Fruit fly (Drosophila melanogaster) whole organism, embryonic: ENCODE results near the gene CG18749.

ENCODE experiments used
- Asciz ChIP-seq: fragments of 200-800 bp; sonication (Bioruptor generic); optimal IDR thresholded peaks from 2 replicates; lab custom pipeline; 2017; ENCODE audit warnings: missing biosample characterization, mild to moderate bottlenecking, missing genetic modification characterization, missing genetic modification reagents
- Bgb ChIP-seq: fragments of 200-800 bp; sonication (Bioruptor generic); IDR thresholded peaks from 2 replicates; pipeline ENCODE4 v1.3.6; 2022; ENCODE audit warnings: missing biosample characterization, missing genetic modification characterization; ENCODE audit not compliant: partially characterized antibody
- CG10274 ChIP-seq: fragments of 200-800 bp; sonication (Bioruptor generic); optimal IDR thresholded peaks from 3 replicates; lab custom pipeline; 2017; ENCODE audit warnings: missing biosample characterization, mild to moderate bottlenecking, missing genetic modification characterization
- CG10366 ChIP-seq: fragments of 200-800 bp; sonication (Bioruptor generic); IDR thresholded peaks from 2 replicates; pipeline ENCODE4 v1.3.6; 2022; ENCODE audit warnings: missing biosample characterization, missing genetic modification characterization
- CG11398 ChIP-seq: fragments of 200-800 bp; sonication (Bioruptor generic); optimal IDR thresholded peaks from 2 replicates; lab custom pipeline; 2016; ENCODE audit warnings: missing biosample characterization, missing genetic modification characterization
- CG1233 ChIP-seq: fragments of 200-800 bp; sonication (Bioruptor generic); optimal IDR thresholded peaks from 4 replicates; lab custom pipeline; 2018; ENCODE audit warnings: missing biosample characterization, mild to moderate bottlenecking, missing genetic modification characterization
- CG12391 ChIP-seq: fragments of 200-800 bp; sonication (Bioruptor generic); optimal IDR thresholded peaks from 3 replicates; lab custom pipeline; 2018; ENCODE audit warnings: missing biosample characterization, mild to moderate bottlenecking, missing genetic modification characterization, moderate library complexity
- CG13424 ChIP-seq: fragments of 200-800 bp; sonication (Bioruptor generic); optimal IDR thresholded peaks from 2 replicates; lab custom pipeline; 2019; ENCODE audit warnings: missing biosample characterization, mild to moderate bottlenecking, missing genetic modification characterization, moderate library complexity
- CG13894 ChIP-seq: fragments of 200-800 bp; sonication (Bioruptor generic); optimal IDR thresholded peaks from 3 replicates; lab custom pipeline; 2018; ENCODE audit warnings: missing biosample characterization, mild to moderate bottlenecking, missing genetic modification characterization, moderate library complexity
- CG15696 ChIP-seq: fragments of 200-800 bp; sonication (Bioruptor generic); optimal IDR thresholded peaks from 2 replicates; lab custom pipeline; 2019; ENCODE audit warnings: missing biosample characterization, mild to moderate bottlenecking, missing genetic modification characterization, moderate library complexity
- CG17186 ChIP-seq: fragments of 200-800 bp; sonication (Bioruptor generic); optimal IDR thresholded peaks from 3 replicates; lab custom pipeline; 2017; ENCODE audit warnings: missing biosample characterization, missing genetic modification reagents, missing genetic modification characterization
- CG1792 ChIP-seq: fragments of 200-800 bp; sonication (Bioruptor generic); optimal IDR thresholded peaks from 2 replicates; lab custom pipeline; 2016; ENCODE audit warnings: missing biosample characterization, missing genetic modification characterization
- CG3065 ChIP-seq: fragments of 200-800 bp; sonication (Bioruptor generic); optimal IDR thresholded peaks from 2 replicates; lab custom pipeline; 2016; ENCODE audit warnings: missing biosample characterization, missing genetic modification characterization
- CG4707 ChIP-seq: fragments of 200-800 bp; sonication (Bioruptor generic); optimal IDR thresholded peaks from 2 replicates; lab custom pipeline; 2018; ENCODE audit warnings: missing biosample characterization, mild to moderate bottlenecking, missing genetic modification characterization, moderate library complexity
- CG6689 ChIP-seq: fragments of 200-800 bp; sonication (Bioruptor generic); IDR thresholded peaks from 2 replicates; pipeline ENCODE4 v1.3.6; 2022; ENCODE audit warnings: missing biosample characterization, missing genetic modification characterization
- CG7556 ChIP-seq: fragments of 200-800 bp; sonication (Bioruptor generic); optimal IDR thresholded peaks from 2 replicates; lab custom pipeline; 2017; ENCODE audit warnings: missing biosample characterization, mild to moderate bottlenecking, missing genetic modification characterization
- CG7745 ChIP-seq: fragments of 200-800 bp; sonication (Bioruptor generic); optimal IDR thresholded peaks from 2 replicates; lab custom pipeline; 2018; ENCODE audit warnings: missing biosample characterization, mild to moderate bottlenecking, missing genetic modification characterization, moderate library complexity
- CG9876 ChIP-seq: fragments of 200-800 bp; sonication (Bioruptor generic); optimal IDR thresholded peaks from 2 replicates; lab custom pipeline; 2016; ENCODE audit warnings: missing biosample characterization, missing genetic modification characterization
- Dip3 ChIP-seq: fragments of 200-800 bp; sonication (Bioruptor generic); optimal IDR thresholded peaks from 3 replicates; lab custom pipeline; 2016; ENCODE audit warnings: missing biosample characterization, missing genetic modification characterization
- Elba2 ChIP-seq: fragments of 200-800 bp; sonication (Bioruptor generic); optimal IDR thresholded peaks from 3 replicates; lab custom pipeline; 2016; ENCODE audit warnings: missing biosample characterization, missing genetic modification characterization
- Hmx ChIP-seq: fragments of 200-800 bp; sonication (Bioruptor generic); optimal IDR thresholded peaks from 2 replicates; lab custom pipeline; 2016; ENCODE audit warnings: missing biosample characterization, missing genetic modification characterization
- Kr ChIP-seq: fragments of 200-800 bp; sonication (Bioruptor generic); optimal IDR thresholded peaks from 2 replicates; lab custom pipeline; 2017; ENCODE audit warnings: missing biosample characterization, mild to moderate bottlenecking, missing genetic modification characterization
- MESR4 ChIP-seq: fragments of 200-800 bp; sonication (Bioruptor generic); optimal IDR thresholded peaks from 2 replicates; lab custom pipeline; 2018; ENCODE audit warnings: missing biosample characterization, mild to moderate bottlenecking, missing genetic modification characterization, moderate library complexity
- Mes4 ChIP-seq: fragments of 200-800 bp; sonication (Bioruptor generic); optimal IDR thresholded peaks from 2 replicates; lab custom pipeline; 2016; ENCODE audit warnings: missing biosample characterization, missing genetic modification characterization
- NC2α ChIP-seq: fragments of 200-800 bp; sonication (Bioruptor generic); optimal IDR thresholded peaks from 2 replicates; lab custom pipeline; 2016; ENCODE audit warnings: missing biosample characterization, missing genetic modification characterization
- Nf-YC ChIP-seq: fragments of 200-800 bp; optimal IDR thresholded peaks from 3 replicates; lab custom pipeline; 2019; ENCODE audit warnings: missing biosample characterization, mild to moderate bottlenecking, missing genetic modification characterization, moderate library complexity
- Oaz ChIP-seq: fragments of 200-800 bp; sonication (Bioruptor generic); IDR thresholded peaks from 2 replicates; pipeline ENCODE4 v1.3.6; 2022; ENCODE audit warnings: missing biosample characterization, missing genetic modification characterization
- Ptx1 ChIP-seq: fragments of 200-800 bp; sonication (Bioruptor generic); IDR thresholded peaks from 2 replicates; pipeline ENCODE4 v1.3.6; 2022; ENCODE audit warnings: missing biosample characterization, missing genetic modification characterization
- Rx ChIP-seq: fragments of 200-800 bp; sonication (Bioruptor generic); IDR thresholded peaks from 2 replicates; pipeline ENCODE4 v1.3.6; 2022; ENCODE audit warnings: missing biosample characterization, missing genetic modification characterization
- Scr ChIP-seq: fragments of 200-800 bp; sonication (Bioruptor generic); IDR thresholded peaks from 2 replicates; pipeline ENCODE4 v1.3.6; 2022; ENCODE audit warnings: missing biosample characterization, missing genetic modification characterization; ENCODE audit not compliant: partially characterized antibody
- bab2 ChIP-seq: fragments of 200-800 bp; sonication (Bioruptor generic); optimal IDR thresholded peaks from 2 replicates; lab custom pipeline; 2016; ENCODE audit warnings: missing biosample characterization, missing genetic modification characterization
- crc ChIP-seq: fragments of 200-800 bp; sonication (Bioruptor generic); optimal IDR thresholded peaks from 2 replicates; lab custom pipeline; 2016; ENCODE audit warnings: missing biosample characterization, missing genetic modification characterization
- danr ChIP-seq: fragments of 200-800 bp; sonication (Bioruptor generic); IDR thresholded peaks from 2 replicates; pipeline ENCODE4 v1.3.6; 2022; ENCODE audit warnings: missing biosample characterization, missing genetic modification characterization
- dmrt99B ChIP-seq: fragments of 200-800 bp; sonication (Bioruptor generic); optimal IDR thresholded peaks from 2 replicates; lab custom pipeline; 2018; ENCODE audit warnings: missing biosample characterization, mild to moderate bottlenecking, missing genetic modification characterization, moderate library complexity
- gem ChIP-seq: fragments of 200-800 bp; sonication (Bioruptor generic); optimal IDR thresholded peaks from 2 replicates; lab custom pipeline; 2019; ENCODE audit warnings: missing biosample characterization, mild to moderate bottlenecking, missing genetic modification characterization, moderate library complexity
- lbe ChIP-seq: fragments of 200-800 bp; sonication (Bioruptor generic); optimal IDR thresholded peaks from 2 replicates; lab custom pipeline; 2016; ENCODE audit warnings: missing biosample characterization, mild to moderate bottlenecking, missing genetic modification characterization
- lmd ChIP-seq: fragments of 200-800 bp; sonication (Bioruptor generic); IDR thresholded peaks from 2 replicates; pipeline ENCODE4 v1.3.6; 2022; ENCODE audit warnings: missing biosample characterization, missing genetic modification characterization
- mam ChIP-seq: fragments of 200-800 bp; sonication (Bioruptor generic); optimal IDR thresholded peaks from 3 replicates; lab custom pipeline; 2016; ENCODE audit warnings: missing biosample characterization, missing genetic modification characterization
- nau ChIP-seq: fragments of 200-800 bp; sonication (Bioruptor generic); optimal IDR thresholded peaks from 3 replicates; lab custom pipeline; 2017; ENCODE audit warnings: missing biosample characterization, mild to moderate bottlenecking, missing genetic modification characterization, missing genetic modification reagents
- nom ChIP-seq: fragments of 200-800 bp; sonication (Bioruptor generic); optimal IDR thresholded peaks from 2 replicates; lab custom pipeline; 2017; ENCODE audit warnings: missing biosample characterization, missing genetic modification characterization, mild to moderate bottlenecking, moderate library complexity, missing genetic modification reagents
- odd ChIP-seq: fragments of 200-800 bp; sonication (Bioruptor generic); optimal IDR thresholded peaks from 2 replicates; lab custom pipeline; 2017; ENCODE audit warnings: missing biosample characterization, mild to moderate bottlenecking, missing genetic modification characterization
- pros ChIP-seq: fragments of 200-800 bp; sonication (Bioruptor generic); optimal IDR thresholded peaks from 3 replicates; lab custom pipeline; 2019; ENCODE audit warnings: missing biosample characterization, mild to moderate bottlenecking, missing genetic modification characterization, moderate library complexity
- row ChIP-seq: fragments of 200-800 bp; sonication (Bioruptor generic); IDR thresholded peaks from 3 replicates; pipeline ENCODE4 v1.3.6; 2022; ENCODE audit warnings: missing biosample characterization, missing genetic modification characterization
- salm ChIP-seq: fragments of 200-800 bp; sonication (Bioruptor generic); optimal IDR thresholded peaks from 2 replicates; lab custom pipeline; 2018; ENCODE audit warnings: missing biosample characterization, mild to moderate bottlenecking, missing genetic modification characterization
- scrt ChIP-seq: fragments of 200-800 bp; sonication (Bioruptor generic); optimal IDR thresholded peaks from 2 replicates; lab custom pipeline; 2018; ENCODE audit warnings: missing biosample characterization, mild to moderate bottlenecking, missing genetic modification characterization, moderate library complexity
- sqz ChIP-seq: fragments of 200-800 bp; sonication (Bioruptor generic); optimal IDR thresholded peaks from 3 replicates; lab custom pipeline; 2018; ENCODE audit warnings: missing biosample characterization, mild to moderate bottlenecking, missing genetic modification characterization
- stc ChIP-seq: fragments of 200-800 bp; sonication (Bioruptor generic); IDR thresholded peaks from 2 replicates; pipeline ENCODE4 v1.3.6; 2022; ENCODE audit warnings: missing biosample characterization, missing genetic modification characterization
- tll ChIP-seq, 2 experiments: fragments of 200-800 bp in 1 of 2; fragments of >200 bp in 1 of 2; sonication (Bioruptor generic) in 1 of 2; optimal IDR thresholded peaks; 2 replicates each; lab custom pipeline; 2017 to 2019; ENCODE audit warnings: missing biosample characterization in 2 of 2, missing genetic modification characterization in 2 of 2, mild to moderate bottlenecking in 1 of 2, moderate library complexity in 1 of 2
- ttk ChIP-seq: fragments of 200-800 bp; sonication (Bioruptor generic); IDR thresholded peaks from 2 replicates; pipeline ENCODE4 v2.1.2; 2022; ENCODE audit warnings: missing biosample characterization, missing genetic modification characterization
- wor ChIP-seq: fragments of 200-800 bp; sonication (Bioruptor generic); IDR thresholded peaks from 2 replicates; pipeline ENCODE4 v1.3.6; 2022; ENCODE audit warnings: missing biosample characterization, missing genetic modification characterization

The CG18749 gene

dm6 chr3R:8206628-8207275, 37.1 kb upstream of the CG18749 start (continued):
- no peak for TF ChIP-seq Elba2 (GFP tag; lab: Kevin White, UChicago)
- peak; percentile 9 for TF ChIP-seq Nf-YC (tag; lab: Kevin White, UChicago)
- peak; percentile 54 for TF ChIP-seq CG7556 (GFP tag; lab: Kevin White, UChicago)
- TF ChIP-seq Rx (GFP tag; lab: Robert Waterston, UW), result no peak
- TF ChIP-seq Asciz, result peak; percentile 46
- TF ChIP-seq CG10366 (GFP tag; lab: Robert Waterston, UW), result peak; percentile 45; the same call in 1 of the 2 replicates
- TF ChIP-seq salm (tag; lab: Kevin White, UChicago), result no peak
- TF ChIP-seq CG1792 (GFP tag; lab: Kevin White, UChicago), result no peak
- no peak for TF ChIP-seq Kr (GFP tag; lab: Kevin White, UChicago)
- TF ChIP-seq CG17186, result no peak
- TF ChIP-seq NC2α (GFP tag; lab: Kevin White, UChicago), result no peak
- TF ChIP-seq Oaz, result no peak
- no peak for TF ChIP-seq CG3065 (GFP tag; lab: Kevin White, UChicago)
- peak; percentile 20; the same call in 1 of the 2 replicates for TF ChIP-seq ttk (GFP tag; lab: Robert Waterston, UW)
- TF ChIP-seq CG4707 (GFP tag; lab: Kevin White, UChicago), result no peak
- no peak for TF ChIP-seq odd (GFP tag; lab: Kevin White, UChicago)
- TF ChIP-seq lmd, result peak; percentile 62
- peak; percentile 64 for TF ChIP-seq CG13424 (tag; lab: Kevin White, UChicago)
- TF ChIP-seq dmrt99B (tag; lab: Kevin White, UChicago), result peak; percentile 77
- TF ChIP-seq pros (GFP tag; lab: Kevin White, UChicago), result no peak
- no peak for TF ChIP-seq CG15696 (tag; lab: Kevin White, UChicago)
- TF ChIP-seq nom (GFP tag; lab: Kevin White, UChicago), result no peak
- peak; percentile 86 for TF ChIP-seq row (GFP tag; lab: Robert Waterston, UW)
- no peak for TF ChIP-seq crc
- peak; percentile 58 for TF ChIP-seq CG6689 (GFP tag; lab: Robert Waterston, UW)
- peak; percentile 50 for TF ChIP-seq mam (GFP tag; lab: Kevin White, UChicago)
- no peak for TF ChIP-seq Bgb (GFP tag; lab: Robert Waterston, UW)
- TF ChIP-seq danr (GFP tag; lab: Robert Waterston, UW), result 0 out of 2 replicates have a peak, but pooled peaks have one; percentile 12
- peak; percentile 17 for TF ChIP-seq bab2
- TF ChIP-seq nau (GFP tag; lab: Kevin White, UChicago), result no peak
- TF ChIP-seq CG13894 (tag; lab: Kevin White, UChicago), result no peak
- TF ChIP-seq tll (GFP tag; optimal IDR thresholded peaks at IDR 0.05; lab: Kevin White, UChicago), result no peak
- TF ChIP-seq lbe, result no peak
- peak; percentile 69 for TF ChIP-seq CG12391 (tag; lab: Kevin White, UChicago)
- TF ChIP-seq MESR4, result no peak
- TF ChIP-seq scrt, result peak; percentile 30
- TF ChIP-seq CG9876 (GFP tag; lab: Kevin White, UChicago), result no peak
- peak; percentile 43 for TF ChIP-seq CG10274 (GFP tag; lab: Kevin White, UChicago)
- no peak for TF ChIP-seq CG7745 (tag; lab: Kevin White, UChicago)
- TF ChIP-seq gem (tag; lab: Kevin White, UChicago), result peak; percentile 81
- 0 out of 2 replicates have a peak, but pooled peaks have one; percentile 39 for TF ChIP-seq wor (GFP tag; lab: Robert Waterston, UW)
- TF ChIP-seq CG1233 (GFP tag; lab: Kevin White, UChicago), result peak; percentile 30
- TF ChIP-seq Scr (GFP tag; lab: Robert Waterston, UW), result no peak
- peak; percentile 55; the same call in 1 of the 2 replicates for TF ChIP-seq stc (GFP tag; lab: Robert Waterston, UW)
- no peak for TF ChIP-seq CG11398 (GFP tag; lab: Kevin White, UChicago)
- no peak for TF ChIP-seq Mes4 (GFP tag; lab: Kevin White, UChicago)
- no peak for TF ChIP-seq sqz (GFP tag; lab: Kevin White, UChicago)
- TF ChIP-seq Hmx (GFP tag; lab: Kevin White, UChicago), result no peak
- peak; percentile 73 for TF ChIP-seq Ptx1 (GFP tag; lab: Robert Waterston, UW)
- peak; percentile 37 for TF ChIP-seq Dip3 (GFP tag; lab: Kevin White, UChicago)
